Worm (Caenorhabditis elegans): ENCODE data around the gene atgp-2.

ce11 chrII:14622758-14623157 lies 21.1 kb downstream of the atgp-2 start, which contains the start of gene mltn-10:
- no peak for TF ChIP-seq fos-1 (tag; optimal IDR thresholded peaks at IDR 0.05)
- no peak for TF ChIP-seq dpl-1 (GFP tag; optimal IDR thresholded peaks at IDR 0.05)
- TF ChIP-seq unc-130 (tag; optimal IDR thresholded peaks at IDR 0.05), result no peak
- no peak for TF ChIP-seq mdl-1 (tag; optimal IDR thresholded peaks at IDR 0.05)
- no peak for TF ChIP-seq ets-5 (GFP tag; IDR thresholded peaks at IDR 0.05)
- no peak for TF ChIP-seq nhr-11 (tag; optimal IDR thresholded peaks at IDR 0.05)
- no peak for TF ChIP-seq rnt-1 (tag; optimal IDR thresholded peaks at IDR 0.05)
